Worm (Caenorhabditis elegans): ENCODE results near the gene Y54G2A.15.

DNA sequence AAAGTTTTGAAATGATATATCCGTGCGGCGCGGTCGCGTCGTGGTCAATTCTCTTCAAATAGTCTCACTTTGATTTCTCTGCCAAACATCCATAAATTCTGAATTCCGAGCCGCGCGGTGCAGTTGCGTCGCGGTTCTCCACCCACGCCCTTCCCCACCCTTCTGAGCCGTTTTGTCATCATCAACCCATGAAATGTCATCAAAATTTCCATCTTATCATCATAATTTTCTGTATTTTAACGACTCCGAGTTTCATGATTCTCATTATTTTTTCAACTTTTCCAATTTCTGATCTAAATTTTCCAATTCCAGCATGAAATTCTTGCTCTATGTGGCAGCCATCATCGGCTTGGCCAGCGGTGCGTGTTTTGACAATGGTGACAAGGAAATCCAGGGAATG lies 1.6 kb downstream of the Y54G2A.15 start, which contains the start of gene clec-84:
- TF ChIP-seq nfya-1 (tag; optimal IDR thresholded peaks at IDR 0.05): no peak
- no peak for TF ChIP-seq unc-86 (tag; optimal IDR thresholded peaks at IDR 0.05)
- no peak for TF ChIP-seq odd-2 (tag; optimal IDR thresholded peaks at IDR 0.05)
- TF ChIP-seq dve-1 (tag; optimal IDR thresholded peaks at IDR 0.05): no peak
- no peak for TF ChIP-seq F13H6.1 (tag; optimal IDR thresholded peaks at IDR 0.05)
- no peak for TF ChIP-seq ama-1 (optimal IDR thresholded peaks at IDR 0.05)
- TF ChIP-seq pag-3 (tag; optimal IDR thresholded peaks at IDR 0.05; ENCODE audit: borderline replicate concordance): no peak

All from whole organism, late embryonic.